Worm (Caenorhabditis elegans): Measurements from ENCODE around the gene php-3.

The php-3 gene

DNA sequence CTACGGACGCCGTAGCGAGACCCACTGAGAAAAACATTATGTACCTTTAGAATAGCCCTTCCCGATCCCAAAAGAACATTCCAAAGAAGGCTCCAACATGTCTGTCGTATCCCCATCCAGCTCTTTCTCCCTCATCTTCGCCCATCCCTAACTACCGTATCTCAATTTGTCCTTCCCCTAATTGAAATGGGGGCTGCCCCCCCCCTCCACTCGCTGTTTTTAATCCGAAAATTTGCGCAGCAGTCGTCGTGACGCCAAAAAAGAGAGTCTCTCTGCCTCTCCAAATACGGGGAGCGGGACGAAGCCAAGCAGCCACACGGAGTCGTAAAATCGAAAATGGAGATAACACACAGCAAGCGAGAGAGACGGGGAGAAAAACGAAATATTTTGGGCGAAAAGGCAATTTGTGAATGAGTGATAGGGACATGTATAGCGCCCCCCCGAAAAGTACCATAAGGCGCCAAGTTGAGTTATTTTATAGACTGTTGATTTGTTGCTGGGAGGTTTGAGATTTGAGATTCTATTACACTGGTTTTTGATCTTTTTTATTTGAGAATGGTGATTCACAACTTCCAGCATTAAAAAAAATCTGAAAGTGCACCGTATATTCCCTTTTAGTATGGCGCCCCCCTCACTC, 4.8 kb upstream of the php-3 start:
- TF ChIP-seq sma-3 (GFP tag; optimal IDR thresholded peaks at IDR 0.05) (peak; percentile 33), mbf-1 (tag; optimal IDR thresholded peaks at IDR 0.05) (no peak), lsy-2 (tag; optimal IDR thresholded peaks at IDR 0.05) (peak in 1 of 2 experiments; percentile 23), sem-4 (tag; optimal IDR thresholded peaks at IDR 0.05) (peak; percentile 45), unc-39 (tag; optimal IDR thresholded peaks at IDR 0.05) (no peak)

ce11 chrIII:12067736-12068135, 9.6 kb downstream of the php-3 start:
- no peak for TF ChIP-seq elt-3 (tag; optimal IDR thresholded peaks at IDR 0.05)
- no peak for TF ChIP-seq Y55F3AM.14 (GFP tag; optimal IDR thresholded peaks at IDR 0.05)
- no peak for TF ChIP-seq skn-1 (tag; optimal IDR thresholded peaks at IDR 0.05)
- TF ChIP-seq sma-9 (GFP tag; optimal IDR thresholded peaks at IDR 0.05), result no peak
- no peak for TF ChIP-seq sma-9 (tag; optimal IDR thresholded peaks at IDR 0.05)
- no peak for TF ChIP-seq C34F6.9 (tag; optimal IDR thresholded peaks at IDR 0.05)
- no peak for TF ChIP-seq lsy-2 (tag; optimal IDR thresholded peaks at IDR 0.05)
- no peak for TF ChIP-seq ztf-11 (tag; optimal IDR thresholded peaks at IDR 0.05)
- TF ChIP-seq gmeb-1 (tag; optimal IDR thresholded peaks at IDR 0.05), result no peak
- no peak for TF ChIP-seq nhr-237 (tag; optimal IDR thresholded peaks at IDR 0.05)
- no peak for TF ChIP-seq ztf-4 (tag; optimal IDR thresholded peaks at IDR 0.05)
- no peak for TF ChIP-seq nhr-25 (tag; optimal IDR thresholded peaks at IDR 0.05)
- no peak for TF ChIP-seq mab-5 (tag; optimal IDR thresholded peaks at IDR 0.05)
- TF ChIP-seq nhr-12 (tag; optimal IDR thresholded peaks at IDR 0.05), result no peak
- no peak for TF ChIP-seq alr-1 (tag; optimal IDR thresholded peaks at IDR 0.05)
- no peak for TF ChIP-seq lin-13 (GFP tag; optimal IDR thresholded peaks at IDR 0.05)

- no peak for TF ChIP-seq crh-2 (tag; optimal IDR thresholded peaks at IDR 0.05)
- TF ChIP-seq blmp-1 (tag; optimal IDR thresholded peaks at IDR 0.05; ENCODE audit: insufficient read depth), result no peak
- TF ChIP-seq elt-1 (tag; optimal IDR thresholded peaks at IDR 0.05), result no peak
- no peak for TF ChIP-seq dmd-4 (tag; optimal IDR thresholded peaks at IDR 0.05)
- TF ChIP-seq ama-1 (optimal IDR thresholded peaks at IDR 0.05), result no peak
- no peak for TF ChIP-seq peb-1 (tag; optimal IDR thresholded peaks at IDR 0.05)
- no peak for TF ChIP-seq mbf-1 (tag; optimal IDR thresholded peaks at IDR 0.05)
- no peak for TF ChIP-seq fos-1 (tag; optimal IDR thresholded peaks at IDR 0.05)
- TF ChIP-seq sma-3 (GFP tag; optimal IDR thresholded peaks at IDR 0.05), result no peak
- no peak for TF ChIP-seq nhr-6 (tag; optimal IDR thresholded peaks at IDR 0.05)
- TF ChIP-seq nhr-10 (tag; optimal IDR thresholded peaks at IDR 0.05), result no peak
- no peak for TF ChIP-seq ztf-11 (tag; optimal IDR thresholded peaks at IDR 0.05)
- TF ChIP-seq alr-1 (tag; optimal IDR thresholded peaks at IDR 0.05), result no peak
- TF ChIP-seq lin-13 (GFP tag; optimal IDR thresholded peaks at IDR 0.05), result no peak
- no peak for TF ChIP-seq nhr-129 (tag; optimal IDR thresholded peaks at IDR 0.05)
- no peak for TF ChIP-seq lsy-2 (tag; optimal IDR thresholded peaks at IDR 0.05)
- TF ChIP-seq ztf-4 (tag; optimal IDR thresholded peaks at IDR 0.05), result no peak
- no peak for TF ChIP-seq nhr-25 (tag; optimal IDR thresholded peaks at IDR 0.05)
- TF ChIP-seq egl-27 (tag; optimal IDR thresholded peaks at IDR 0.05), result no peak
- TF ChIP-seq F13H6.1 (tag; optimal IDR thresholded peaks at IDR 0.05), result no peak
These were observed 12.9 kb downstream of the php-3 start for ce11 chrIII:12064494-12064893.

DNA sequence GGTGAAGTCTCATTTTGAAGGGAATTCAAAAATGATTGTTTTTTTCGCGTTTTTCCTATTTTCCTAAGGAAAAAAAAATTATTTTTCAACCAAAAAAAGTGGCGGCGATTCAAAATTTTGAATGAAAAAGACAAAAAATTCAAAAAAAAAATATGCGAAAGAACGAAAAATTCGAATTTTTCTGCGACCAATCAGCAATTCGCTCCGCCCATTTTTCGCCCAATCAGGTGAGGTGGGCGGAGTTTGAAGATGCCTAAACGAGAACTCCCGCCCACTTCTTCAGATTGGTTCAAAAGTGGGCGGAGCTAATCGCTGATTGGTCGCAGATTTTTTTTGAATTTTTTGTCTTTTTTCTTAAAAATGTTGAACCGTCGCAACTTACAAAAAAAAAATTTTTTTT, 13.4 kb downstream of the php-3 start:
- TF ChIP-seq mab-5 (tag; optimal IDR thresholded peaks at IDR 0.05) (no peak), alr-1 (tag; optimal IDR thresholded peaks at IDR 0.05) (no peak), nhr-12 (tag; optimal IDR thresholded peaks at IDR 0.05) (no peak), gmeb-1 (tag; optimal IDR thresholded peaks at IDR 0.05) (no peak), F13H6.1 (tag; optimal IDR thresholded peaks at IDR 0.05) (no peak), egl-27 (tag; optimal IDR thresholded peaks at IDR 0.05) (no peak), nhr-6 (tag; optimal IDR thresholded peaks at IDR 0.05) (no peak), nhr-11 (tag; optimal IDR thresholded peaks at IDR 0.05) (no peak), nhr-237 (tag; optimal IDR thresholded peaks at IDR 0.05) (no peak), ztf-11 (tag; optimal IDR thresholded peaks at IDR 0.05) (no peak), unc-55 (GFP tag; optimal IDR thresholded peaks at IDR 0.05) (no peak), snpc-4 (tag; optimal IDR thresholded peaks at IDR 0.05) (no peak)

DNA sequence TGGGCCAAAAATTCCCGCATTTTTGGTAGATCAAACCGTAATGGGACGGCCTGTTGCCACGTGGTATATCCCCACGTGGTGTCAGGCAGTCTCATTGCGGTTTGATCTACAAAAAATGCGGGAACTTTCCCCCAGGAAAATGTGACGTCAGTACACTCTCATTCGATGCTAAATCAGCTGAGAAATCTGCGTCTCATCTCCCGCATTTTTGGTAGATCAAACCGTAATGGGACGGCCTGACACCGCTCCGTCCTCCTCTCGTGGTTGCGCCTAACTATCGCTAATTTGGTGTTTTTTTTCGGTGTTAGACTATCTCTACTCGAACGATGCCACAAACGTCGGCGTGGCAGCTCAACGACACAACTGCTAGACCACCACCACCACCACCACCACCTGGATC, 15.9 kb downstream of the php-3 start, which contains the start of gene zyg-8:
Gene zyg-8 (plus strand): TSS at position 301 of the 400 bp plus-strand sequence.
- TF ChIP-seq ztf-11 (tag; optimal IDR thresholded peaks at IDR 0.05) (no peak), snpc-4 (tag; optimal IDR thresholded peaks at IDR 0.05) (no peak), unc-39 (tag; optimal IDR thresholded peaks at IDR 0.05) (no peak), ceh-16 (tag; optimal IDR thresholded peaks at IDR 0.05) (no peak), crh-2 (tag; optimal IDR thresholded peaks at IDR 0.05) (no peak), F13H6.1 (tag; optimal IDR thresholded peaks at IDR 0.05) (no peak), sma-3 (GFP tag; optimal IDR thresholded peaks at IDR 0.05) (no peak), mdl-1 (tag; optimal IDR thresholded peaks at IDR 0.05) (no peak), nhr-11 (tag; optimal IDR thresholded peaks at IDR 0.05) (no peak), nhr-12 (tag; optimal IDR thresholded peaks at IDR 0.05) (no peak), mbf-1 (tag; optimal IDR thresholded peaks at IDR 0.05) (no peak), lin-39 (tag; optimal IDR thresholded peaks at IDR 0.05) (no peak), zag-1 (tag; optimal IDR thresholded peaks at IDR 0.05) (no peak), nhr-77 (tag; optimal IDR thresholded peaks at IDR 0.05) (no peak), elt-1 (tag; optimal IDR thresholded peaks at IDR 0.05) (no peak), dmd-4 (tag; optimal IDR thresholded peaks at IDR 0.05) (no peak), aly-2 (tag; optimal IDR thresholded peaks at IDR 0.05) (no peak), ama-1 (optimal IDR thresholded peaks at IDR 0.05) (no peak), lsy-2 (tag; optimal IDR thresholded peaks at IDR 0.05) (no peak), unc-62 (GFP tag; optimal IDR thresholded peaks at IDR 0.05) (no peak)

All from whole organism, L2 larva.